Worm (Caenorhabditis elegans) whole organism, young adult: ENCODE results near the gene K08B12.3.

ENCODE experiments used
- B0019.2 ChIP-seq: fragments of 200-800 bp; sonication (Bioruptor generic); conservative IDR thresholded peaks from 2 replicates; pipeline ENCODE4 v1.3.6; 2022; ENCODE audit warnings: missing genetic modification reagents, missing genetic modification characterization, missing compliant biosample characterization
- B0035.1 ChIP-seq: sonication (generic microtip); optimal IDR thresholded peaks from 2 replicates; lab custom pipeline; 2016; ENCODE audit warnings: missing genetic modification characterization, mild to moderate bottlenecking, missing compliant biosample characterization, missing genotype, missing genetic modification reagents
- B0336.3 ChIP-seq: fragments of 200-800 bp; sonication (Bioruptor generic); IDR thresholded peaks from 2 replicates; pipeline ENCODE4 v1.3.6; 2022; ENCODE audit warnings: missing genetic modification characterization, missing compliant biosample characterization
- C06A6.2 ChIP-seq: fragments of 200-800 bp; sonication (Bioruptor generic); conservative IDR thresholded peaks from 2 replicates; pipeline ENCODE4 v1.3.6; 2022; ENCODE audit warnings: missing genetic modification characterization, missing compliant biosample characterization
- C17E4.6 ChIP-seq: fragments of 200-800 bp; sonication (Bioruptor generic); IDR thresholded peaks from 2 replicates; pipeline ENCODE4 v1.3.6; 2022; ENCODE audit warnings: missing genetic modification reagents, missing genetic modification characterization, missing compliant biosample characterization
- F22D6.2 ChIP-seq: sonication (generic microtip); optimal IDR thresholded peaks from 2 replicates; lab custom pipeline; 2016; ENCODE audit warnings: mild to moderate bottlenecking, missing genetic modification characterization, missing compliant biosample characterization
- F33H1.4 ChIP-seq: fragments of 200-800 bp; sonication (Bioruptor generic); IDR thresholded peaks from 2 replicates; pipeline ENCODE4 v1.3.6; 2022; ENCODE audit warnings: missing genetic modification reagents, missing genetic modification characterization, missing compliant biosample characterization
- F39B2.1 ChIP-seq: fragments of 200-800 bp; sonication (Bioruptor generic); IDR thresholded peaks from 2 replicates; pipeline ENCODE4 v1.3.6; 2022; ENCODE audit warnings: missing genetic modification reagents, missing genetic modification characterization, missing compliant biosample characterization
- F52B5.7 ChIP-seq: sonication (generic microtip); optimal IDR thresholded peaks from 2 replicates; lab custom pipeline; 2016; ENCODE audit warnings: mild to moderate bottlenecking, missing genetic modification characterization, missing compliant biosample characterization
- F55B11.4 ChIP-seq: sonication (generic microtip); optimal IDR thresholded peaks from 2 replicates; lab custom pipeline; 2016; ENCODE audit warnings: missing compliant biosample characterization, missing genetic modification characterization, borderline replicate concordance; ENCODE audit not compliant: insufficient read depth
- K12H6.12 ChIP-seq: fragments of 200-800 bp; sonication (Bioruptor generic); optimal IDR thresholded peaks from 2 replicates; lab custom pipeline; 2018; ENCODE audit warnings: mild to moderate bottlenecking, missing genetic modification characterization, missing compliant biosample characterization
- Y79H2A.3 ChIP-seq: fragments of 200-800 bp; sonication (Bioruptor generic); conservative IDR thresholded peaks from 2 replicates; pipeline ENCODE4 v1.3.6; 2022; ENCODE audit warnings: missing genetic modification reagents, missing genetic modification characterization, missing compliant biosample characterization
- Y95B8A.8 ChIP-seq: fragments of 200-800 bp; sonication (Bioruptor generic); IDR thresholded peaks from 2 replicates; pipeline ENCODE4 v1.3.6; 2022; ENCODE audit warnings: missing genetic modification reagents, missing genetic modification characterization, missing compliant biosample characterization
- ZK185.1 ChIP-seq: sonication (generic microtip); optimal IDR thresholded peaks from 2 replicates; lab custom pipeline; 2016; ENCODE audit warnings: mild to moderate bottlenecking, missing genetic modification characterization, missing compliant biosample characterization; ENCODE audit not compliant: poor library complexity, severe bottlenecking
- akir-1 ChIP-seq: fragments of 200-800 bp; sonication (Bioruptor generic); optimal IDR thresholded peaks from 2 replicates; lab custom pipeline; 2018; ENCODE audit warnings: mild to moderate bottlenecking, missing genetic modification characterization, moderate library complexity, missing compliant biosample characterization
- aptf-3 ChIP-seq: fragments of 200-800 bp; sonication (Bioruptor generic); IDR thresholded peaks from 2 replicates; pipeline ENCODE4 v1.3.6; 2022; ENCODE audit warnings: missing genetic modification characterization, missing compliant biosample characterization
- bed-1 ChIP-seq: fragments of 200-800 bp; sonication (Bioruptor generic); IDR thresholded peaks from 2 replicates; pipeline ENCODE4 v1.3.6; 2022; ENCODE audit warnings: missing genetic modification reagents, missing genetic modification characterization, missing compliant biosample characterization
- bed-2 ChIP-seq: fragments of 200-800 bp; sonication (Bioruptor generic); IDR thresholded peaks from 2 replicates; pipeline ENCODE4 v1.3.6; 2022; ENCODE audit warnings: missing genetic modification reagents, missing genetic modification characterization, missing compliant biosample characterization
- ccch-3 ChIP-seq: fragments of 200-800 bp; sonication (Bioruptor generic); optimal IDR thresholded peaks from 2 replicates; lab custom pipeline; 2018; ENCODE audit warnings: mild to moderate bottlenecking, missing genetic modification characterization, missing compliant biosample characterization
- cebp-2 ChIP-seq: fragments of 200-800 bp; sonication (Bioruptor generic); IDR thresholded peaks from 2 replicates; pipeline ENCODE4 v1.3.6; 2022; ENCODE audit warnings: missing genetic modification characterization, missing compliant biosample characterization
- ceh-91 ChIP-seq: fragments of 200-800 bp; sonication (Bioruptor generic); IDR thresholded peaks from 2 replicates; pipeline ENCODE4 v1.3.6; 2022; ENCODE audit warnings: missing genetic modification reagents, missing genetic modification characterization, missing compliant biosample characterization
- die-1 ChIP-seq: sonication (generic microtip); optimal IDR thresholded peaks from 2 replicates; lab custom pipeline; 2016; ENCODE audit warnings: missing genotype, mild to moderate bottlenecking, missing genetic modification characterization, missing compliant biosample characterization
- dpl-1 ChIP-seq: fragments of 150-350 bp; optimal IDR thresholded peaks from 2 replicates; lab custom pipeline; 2014; ENCODE audit warnings: missing biosample characterization, missing genetic modification reagents, missing genetic modification characterization
- efl-1 ChIP-seq: fragments of 150-350 bp; optimal IDR thresholded peaks from 2 replicates; lab custom pipeline; 2014; ENCODE audit warnings: missing biosample characterization, missing genetic modification reagents, missing genetic modification characterization
- egl-44 ChIP-seq: fragments of 200-800 bp; sonication (Bioruptor generic); IDR thresholded peaks from 2 replicates; pipeline ENCODE4 v1.3.6; 2022; ENCODE audit warnings: missing genetic modification reagents, missing genetic modification characterization, missing compliant biosample characterization
- fkh-3 ChIP-seq: sonication (generic microtip); optimal IDR thresholded peaks from 2 replicates; lab custom pipeline; 2016; ENCODE audit warnings: mild to moderate bottlenecking, missing genetic modification characterization, missing compliant biosample characterization
- gei-17 ChIP-seq: fragments of 200-800 bp; sonication (Bioruptor generic); optimal IDR thresholded peaks from 2 replicates; lab custom pipeline; 2018; ENCODE audit warnings: mild to moderate bottlenecking, missing genetic modification characterization, missing compliant biosample characterization
- hlh-12 ChIP-seq: sonication (generic microtip); optimal IDR thresholded peaks from 2 replicates; lab custom pipeline; 2016; ENCODE audit warnings: missing genetic modification characterization, missing compliant biosample characterization
- hmg-1.2 ChIP-seq: fragments of 200-800 bp; sonication (Bioruptor generic); IDR thresholded peaks from 2 replicates; pipeline ENCODE4 v1.3.6; 2022; ENCODE audit warnings: missing genetic modification reagents, missing genetic modification characterization, missing compliant biosample characterization
- lin-35 ChIP-seq, 3 experiments: fragments of 150-350 bp in 2 of 3; sonication (generic microtip) in 1 of 3; optimal IDR thresholded peaks; 2 replicates each; lab custom pipeline; 2014 to 2018; ENCODE audit warnings: missing biosample characterization in 3 of 3, missing genetic modification characterization in 3 of 3, missing genetic modification reagents in 3 of 3
- lir-1 ChIP-seq: fragments of 200-800 bp; sonication (Bioruptor generic); conservative IDR thresholded peaks from 2 replicates; pipeline ENCODE4 v1.3.6; 2022; ENCODE audit warnings: missing genetic modification reagents, missing genetic modification characterization, missing compliant biosample characterization
- lsl-1 ChIP-seq: fragments of 200-800 bp; sonication (Bioruptor generic); optimal IDR thresholded peaks from 2 replicates; lab custom pipeline; 2018; ENCODE audit warnings: mild to moderate bottlenecking, missing genetic modification characterization, moderate library complexity, missing compliant biosample characterization
- madf-3 ChIP-seq: fragments of 200-800 bp; sonication (Bioruptor generic); IDR thresholded peaks from 2 replicates; pipeline ENCODE4 v1.3.6; 2022; ENCODE audit warnings: missing genetic modification reagents, missing genetic modification characterization, missing compliant biosample characterization
- mes-4 ChIP-seq: sonication (generic microtip); optimal IDR thresholded peaks from 2 replicates; lab custom pipeline; 2016; ENCODE audit warnings: missing genotype, missing genetic modification characterization, missing compliant biosample characterization
- nhr-120 ChIP-seq: fragments of 200-800 bp; sonication (Bioruptor generic); IDR thresholded peaks from 2 replicates; pipeline ENCODE4 v1.3.6; 2022; ENCODE audit warnings: missing genetic modification characterization, missing compliant biosample characterization
- nhr-27 ChIP-seq: fragments of 200-800 bp; sonication (Bioruptor generic); optimal IDR thresholded peaks from 2 replicates; lab custom pipeline; 2018; ENCODE audit warnings: mild to moderate bottlenecking, missing genetic modification characterization, moderate library complexity, missing compliant biosample characterization
- pbrm-1 ChIP-seq: fragments of 200-800 bp; sonication (Bioruptor generic); IDR thresholded peaks from 2 replicates; pipeline ENCODE4 v1.3.6; 2022; ENCODE audit warnings: missing genetic modification reagents, missing genetic modification characterization, missing compliant biosample characterization
- repo-1 ChIP-seq: sonication (generic microtip); optimal IDR thresholded peaks from 2 replicates; lab custom pipeline; 2017; ENCODE audit warnings: mild to moderate bottlenecking, missing genetic modification characterization, missing compliant biosample characterization
- rpc-1 ChIP-seq, 2 experiments: fragments of 150-350 bp in 1 of 2; sonication (generic microtip) in 1 of 2; optimal IDR thresholded peaks; 2 replicates each; lab custom pipeline; 2014 to 2018; ENCODE audit warnings: missing biosample characterization in 1 of 2, missing genetic modification characterization in 1 of 2, missing genetic modification reagents in 1 of 2, missing genotype in 1 of 2
- snpc-1.1 ChIP-seq: sonication (generic microtip); optimal IDR thresholded peaks from 2 replicates; lab custom pipeline; 2017; ENCODE audit warnings: missing genetic modification characterization, mild to moderate bottlenecking, missing compliant biosample characterization, antibody characterized with exemption, moderate library complexity, missing genotype, missing genetic modification reagents; ENCODE audit not compliant: insufficient read depth
- snpc-3.4 ChIP-seq: sonication (generic microtip); optimal IDR thresholded peaks from 2 replicates; lab custom pipeline; 2017; ENCODE audit warnings: missing genetic modification characterization, mild to moderate bottlenecking, missing compliant biosample characterization, antibody characterized with exemption, moderate library complexity, missing genotype, missing genetic modification reagents
- somi-1 ChIP-seq: fragments of 200-800 bp; sonication (Bioruptor generic); optimal IDR thresholded peaks from 2 replicates; lab custom pipeline; 2018; ENCODE audit warnings: mild to moderate bottlenecking, missing genetic modification characterization, missing compliant biosample characterization
- tbp1 ChIP-seq: fragments of 200-800 bp; sonication (Bioruptor generic); optimal IDR thresholded peaks from 2 replicates; lab custom pipeline; 2018; ENCODE audit warnings: mild to moderate bottlenecking, missing genetic modification characterization, missing compliant biosample characterization
- xnd-1 ChIP-seq: sonication (generic microtip); optimal IDR thresholded peaks from 2 replicates; lab custom pipeline; 2016; ENCODE audit warnings: missing genotype, missing genetic modification reagents, missing genetic modification characterization, missing compliant biosample characterization
- zfh-2 ChIP-seq: fragments of 200-800 bp; sonication (Bioruptor generic); conservative IDR thresholded peaks from 2 replicates; pipeline ENCODE4 v1.3.6; 2022; ENCODE audit warnings: missing genetic modification reagents, missing genetic modification characterization, missing compliant biosample characterization
- zim-3 ChIP-seq: sonication (generic microtip); optimal IDR thresholded peaks from 2 replicates; lab custom pipeline; 2017; ENCODE audit warnings: mild to moderate bottlenecking, missing genetic modification characterization, moderate library complexity, missing compliant biosample characterization
- ztf-18 ChIP-seq: sonication (generic microtip); optimal IDR thresholded peaks from 2 replicates; lab custom pipeline; 2016; ENCODE audit warnings: missing genotype, mild to moderate bottlenecking, missing genetic modification characterization, missing compliant biosample characterization
- ztf-25 ChIP-seq: fragments of 200-800 bp; sonication (Bioruptor generic); IDR thresholded peaks from 2 replicates; pipeline ENCODE4 v1.3.6; 2022; ENCODE audit warnings: missing genetic modification reagents, missing genetic modification characterization, missing compliant biosample characterization

K08B12.3 gene

DNA sequence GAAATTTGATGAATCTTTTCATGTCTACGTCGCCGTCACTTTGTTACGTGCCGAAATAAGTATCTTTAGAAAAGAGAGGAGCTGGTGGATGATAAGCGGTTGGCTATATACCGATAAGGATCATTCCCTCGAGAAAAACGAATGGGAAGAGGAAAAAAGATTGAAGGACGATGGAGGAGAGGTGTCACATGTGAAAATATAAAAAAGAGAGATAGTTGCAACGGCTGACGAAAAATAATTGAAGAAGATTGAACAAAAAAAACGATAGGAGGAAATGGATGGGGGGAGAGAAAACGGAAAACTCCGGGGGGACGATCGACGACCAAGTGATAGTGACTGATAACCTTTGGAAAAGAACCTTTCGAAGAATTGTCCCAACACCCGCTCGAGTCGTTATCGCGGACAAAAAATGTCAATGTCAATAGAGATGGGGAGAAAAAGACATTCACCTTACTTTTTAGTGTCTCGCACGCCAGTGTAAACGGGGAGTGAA lies 5.5 kb upstream of the K08B12.3 start (continued):
- no peak for TF ChIP-seq bed-1 (GFP tag; lab: Robert Waterston, UW)
- no peak for TF ChIP-seq repo-1 (tag; lab: Kevin White, UChicago)
- TF ChIP-seq ZK185.1 (tag; lab: Kevin White, UChicago), result no peak
- no peak for TF ChIP-seq K12H6.12 (tag; lab: Kevin White, UChicago)
- TF ChIP-seq rpc-1 (optimal IDR thresholded peaks at IDR 0.05; lab: Kevin White, UChicago), result no peak
- no peak for TF ChIP-seq rpc-1 (tag; optimal IDR thresholded peaks at IDR 0.05; lab: Kevin White, UChicago)
- TF ChIP-seq C06A6.2 (GFP tag; lab: Robert Waterston, UW), result no peak
- TF ChIP-seq B0019.2, result no peak
- TF ChIP-seq somi-1 (GFP tag; lab: Kevin White, UChicago), result peak; percentile 83
- TF ChIP-seq zfh-2, result peak; percentile 63
- TF ChIP-seq F22D6.2 (tag; lab: Kevin White, UChicago), result peak; percentile 78
- TF ChIP-seq ccch-3 (GFP tag; lab: Kevin White, UChicago), result no peak
- TF ChIP-seq gei-17 (GFP tag; lab: Kevin White, UChicago), result peak; percentile 3
- peak; percentile 11 for TF ChIP-seq lsl-1
- no peak for TF ChIP-seq ztf-25 (GFP tag; lab: Robert Waterston, UW)
- TF ChIP-seq mes-4 (tag; lab: Kevin White, UChicago), result no peak
- TF ChIP-seq xnd-1 (tag; lab: Kevin White, UChicago), result no peak
- no peak for TF ChIP-seq nhr-27 (tag; lab: Kevin White, UChicago)
- TF ChIP-seq B0336.3 (GFP tag; lab: Robert Waterston, UW), result peak; percentile 62; the same call in 1 of the 2 replicates
- no peak; the same call in 1 of the 2 replicates for TF ChIP-seq egl-44 (GFP tag; lab: Robert Waterston, UW)
- TF ChIP-seq cebp-2, result no peak
- no peak for TF ChIP-seq akir-1
- no peak for TF ChIP-seq C17E4.6
- no peak for TF ChIP-seq fkh-3
- no peak for TF ChIP-seq ceh-91
- TF ChIP-seq zim-3 (tag; lab: Kevin White, UChicago), result no peak
- TF ChIP-seq efl-1, result no peak
- no peak for TF ChIP-seq bed-2 (GFP tag; lab: Robert Waterston, UW)
- no peak for TF ChIP-seq F55B11.4
- no peak for TF ChIP-seq Y79H2A.3
- TF ChIP-seq snpc-3.4 (tag; lab: Kevin White, UChicago), result no peak
- TF ChIP-seq madf-3 (GFP tag; lab: Robert Waterston, UW), result no peak
- TF ChIP-seq dpl-1 (GFP tag; lab: Kevin White, UChicago), result no peak
- TF ChIP-seq F52B5.7 (tag; lab: Kevin White, UChicago), result no peak
- TF ChIP-seq F39B2.1 (GFP tag; lab: Robert Waterston, UW), result no peak
- no peak for TF ChIP-seq nhr-120 (GFP tag; lab: Robert Waterston, UW)
- TF ChIP-seq tbp1 (GFP tag; lab: Kevin White, UChicago), result peak; percentile 39
- TF ChIP-seq hmg-1.2, result peak; percentile 26; the same call in 1 of the 2 replicates
- no peak for TF ChIP-seq lin-35 (GFP tag; optimal IDR thresholded peaks at IDR 0.05; lab: Kevin White, UChicago)
- TF ChIP-seq F33H1.4 (GFP tag; lab: Robert Waterston, UW), result no peak
- TF ChIP-seq Y95B8A.8 (GFP tag; lab: Robert Waterston, UW), result no peak
- 0 out of 2 replicates have a peak, but pooled peaks have one; percentile 32 for TF ChIP-seq lir-1
- TF ChIP-seq snpc-1.1 (tag; lab: Kevin White, UChicago), result no peak
- TF ChIP-seq ztf-18, result peak; percentile 1
- TF ChIP-seq aptf-3 (GFP tag; lab: Robert Waterston, UW), result no peak
- no peak for TF ChIP-seq die-1 (tag; lab: Kevin White, UChicago)
- TF ChIP-seq hlh-12 (tag; lab: Kevin White, UChicago), result no peak
- peak; percentile 21; the same call in 1 of the 2 replicates for TF ChIP-seq pbrm-1 (GFP tag; lab: Robert Waterston, UW)
- no peak for TF ChIP-seq B0035.1 (tag; lab: Kevin White, UChicago)
